Fruit fly (Drosophila melanogaster) whole organism, embryonic: ENCODE data around the gene CG2865.

Experiments
- B-H1 ChIP-seq: fragments of 200-800 bp; sonication (Bioruptor generic); IDR thresholded peaks from 3 replicates; pipeline ENCODE4 v1.3.6; 2022; ENCODE audit warnings: missing biosample characterization, missing genetic modification characterization
- CG10209 ChIP-seq: fragments of 200-800 bp; sonication (Bioruptor generic); optimal IDR thresholded peaks from 3 replicates; lab custom pipeline; 2017; ENCODE audit warnings: missing biosample characterization, mild to moderate bottlenecking, missing genetic modification characterization, missing genetic modification reagents
- CG1024 ChIP-seq: fragments of 200-800 bp; sonication (Bioruptor generic); IDR thresholded peaks from 2 replicates; pipeline ENCODE4 v1.3.6; 2022; ENCODE audit warnings: missing biosample characterization, missing genetic modification characterization
- CG11398 ChIP-seq: fragments of 200-800 bp; sonication (Bioruptor generic); optimal IDR thresholded peaks from 2 replicates; lab custom pipeline; 2016; ENCODE audit warnings: missing biosample characterization, missing genetic modification characterization
- CG13424 ChIP-seq: fragments of 200-800 bp; sonication (Bioruptor generic); optimal IDR thresholded peaks from 2 replicates; lab custom pipeline; 2019; ENCODE audit warnings: missing biosample characterization, mild to moderate bottlenecking, missing genetic modification characterization, moderate library complexity
- CG14050 ChIP-seq: fragments of 200-800 bp; sonication (Bioruptor generic); IDR thresholded peaks from 3 replicates; pipeline ENCODE4 v1.3.6; 2022; ENCODE audit warnings: missing biosample characterization, missing genetic modification characterization
- CG15514 ChIP-seq: fragments of 200-800 bp; sonication (Bioruptor generic); optimal IDR thresholded peaks from 3 replicates; lab custom pipeline; 2017; ENCODE audit warnings: missing biosample characterization, missing genetic modification characterization, mild to moderate bottlenecking, moderate library complexity, missing genetic modification reagents
- CG17912 ChIP-seq: fragments of 200-800 bp; sonication (Bioruptor generic); optimal IDR thresholded peaks from 2 replicates; lab custom pipeline; 2018; ENCODE audit warnings: missing biosample characterization, mild to moderate bottlenecking, missing genetic modification characterization
- CG18764 ChIP-seq: fragments of 200-800 bp; sonication (Bioruptor generic); optimal IDR thresholded peaks from 3 replicates; lab custom pipeline; 2016; ENCODE audit warnings: missing biosample characterization, missing genetic modification characterization
- CG2199 ChIP-seq: fragments of 200-800 bp; sonication (Bioruptor generic); IDR thresholded peaks from 3 replicates; pipeline ENCODE4 v1.3.6; 2022; ENCODE audit warnings: missing biosample characterization, missing genetic modification characterization
- CG2875 ChIP-seq: fragments of 200-800 bp; sonication (Bioruptor generic); optimal IDR thresholded peaks from 2 replicates; lab custom pipeline; 2017; ENCODE audit warnings: missing biosample characterization, mild to moderate bottlenecking, missing genetic modification characterization, missing genetic modification reagents
- CG31441 ChIP-seq: fragments of 200-800 bp; sonication (Bioruptor generic); IDR thresholded peaks from 2 replicates; pipeline ENCODE4 v1.3.6; 2022; ENCODE audit warnings: missing biosample characterization, missing genetic modification characterization
- CG4707 ChIP-seq: fragments of 200-800 bp; sonication (Bioruptor generic); optimal IDR thresholded peaks from 2 replicates; lab custom pipeline; 2018; ENCODE audit warnings: missing biosample characterization, mild to moderate bottlenecking, missing genetic modification characterization, moderate library complexity
- CG7271 ChIP-seq: fragments of 200-800 bp; sonication (Bioruptor generic); optimal IDR thresholded peaks from 2 replicates; lab custom pipeline; 2018; ENCODE audit warnings: missing biosample characterization, mild to moderate bottlenecking, missing genetic modification characterization, moderate library complexity
- CG7357 ChIP-seq: fragments of 200-800 bp; sonication (Bioruptor generic); IDR thresholded peaks from 3 replicates; pipeline ENCODE4 v1.3.6; 2022; ENCODE audit warnings: missing biosample characterization, missing genetic modification characterization
- CG7786 ChIP-seq: fragments of 200-800 bp; sonication (Bioruptor generic); optimal IDR thresholded peaks from 2 replicates; lab custom pipeline; 2016; ENCODE audit warnings: missing biosample characterization, missing genetic modification characterization
- CG8089 ChIP-seq: fragments of 200-800 bp; sonication (Bioruptor generic); optimal IDR thresholded peaks from 3 replicates; lab custom pipeline; 2016; ENCODE audit warnings: missing biosample characterization, missing genetic modification characterization
- CG8765 ChIP-seq: fragments of 200-800 bp; sonication (Bioruptor generic); IDR thresholded peaks from 2 replicates; pipeline ENCODE4 v1.3.6; 2022; ENCODE audit warnings: missing biosample characterization, missing genetic modification characterization
- CG8944 ChIP-seq: fragments of 200-800 bp; sonication (Bioruptor generic); optimal IDR thresholded peaks from 3 replicates; lab custom pipeline; 2016; ENCODE audit warnings: missing biosample characterization, missing genetic modification characterization
- CG9437 ChIP-seq: fragments of 200-800 bp; sonication (Bioruptor generic); optimal IDR thresholded peaks from 2 replicates; lab custom pipeline; 2018; ENCODE audit warnings: missing biosample characterization, mild to moderate bottlenecking, missing genetic modification characterization
- CG9609 ChIP-seq: fragments of 200-800 bp; sonication (Bioruptor generic); optimal IDR thresholded peaks from 3 replicates; lab custom pipeline; 2016; ENCODE audit warnings: missing biosample characterization, missing genetic modification characterization
- D ChIP-seq, 2 experiments: fragments of 200-800 bp in 1 of 2; fragments of >200 bp in 1 of 2; sonication (Bioruptor generic) in 1 of 2; optimal IDR thresholded peaks; 2 replicates in 1 of 2; 3 replicates in 1 of 2; lab custom pipeline; 2017; ENCODE audit warnings: mild to moderate bottlenecking in 1 of 2, missing biosample characterization in 1 of 2, missing genetic modification characterization in 1 of 2, missing genetic modification reagents in 1 of 2
- Deaf1 ChIP-seq: fragments of 200-800 bp; optimal IDR thresholded peaks from 3 replicates; lab custom pipeline; 2019; ENCODE audit warnings: missing biosample characterization, mild to moderate bottlenecking, missing genetic modification characterization, moderate library complexity
- Doc2 ChIP-seq: fragments of 200-800 bp; sonication (Bioruptor generic); IDR thresholded peaks from 2 replicates; pipeline ENCODE4 v1.3.6; 2022; ENCODE audit warnings: missing biosample characterization, missing genetic modification characterization
- Elba2 ChIP-seq: fragments of 200-800 bp; sonication (Bioruptor generic); optimal IDR thresholded peaks from 3 replicates; lab custom pipeline; 2016; ENCODE audit warnings: missing biosample characterization, missing genetic modification characterization
- Gug ChIP-seq: fragments of 200-800 bp; sonication (Bioruptor generic); IDR thresholded peaks from 4 replicates; pipeline ENCODE4 v1.3.6; 2022; ENCODE audit warnings: missing biosample characterization, missing genetic modification characterization
- HLHmδ ChIP-seq: fragments of 200-800 bp; sonication (Bioruptor generic); optimal IDR thresholded peaks from 2 replicates; lab custom pipeline; 2018; ENCODE audit warnings: missing biosample characterization, mild to moderate bottlenecking, missing genetic modification characterization, moderate library complexity
- HmgZ ChIP-seq: fragments of 200-800 bp; sonication (Bioruptor generic); optimal IDR thresholded peaks from 2 replicates; lab custom pipeline; 2018; ENCODE audit warnings: missing biosample characterization, mild to moderate bottlenecking, missing genetic modification characterization
- Hr3 ChIP-seq: fragments of 200-800 bp; sonication (Bioruptor generic); optimal IDR thresholded peaks from 3 replicates; lab custom pipeline; 2016; ENCODE audit warnings: missing biosample characterization, missing genetic modification characterization
- Optix ChIP-seq: fragments of 200-800 bp; sonication (Bioruptor generic); IDR thresholded peaks from 3 replicates; pipeline ENCODE4 v1.3.6; 2022; ENCODE audit warnings: missing biosample characterization, missing genetic modification characterization
- Side ChIP-seq: fragments of 200-800 bp; sonication (Bioruptor generic); optimal IDR thresholded peaks from 2 replicates; lab custom pipeline; 2016; ENCODE audit warnings: missing biosample characterization, missing genetic modification characterization
- ase ChIP-seq: fragments of 200-800 bp; sonication (Bioruptor generic); IDR thresholded peaks from 3 replicates; pipeline ENCODE4 v1.3.6; 2022; ENCODE audit warnings: missing biosample characterization, missing genetic modification characterization
- ato ChIP-seq: fragments of 200-800 bp; sonication (Bioruptor generic); IDR thresholded peaks from 2 replicates; pipeline ENCODE4 v1.3.6; 2022; ENCODE audit warnings: missing biosample characterization, missing genetic modification characterization; ENCODE audit not compliant: partially characterized antibody
- az2 ChIP-seq: fragments of 200-800 bp; sonication (Bioruptor generic); optimal IDR thresholded peaks from 3 replicates; lab custom pipeline; 2016; ENCODE audit warnings: missing biosample characterization, missing genetic modification characterization
- bbx ChIP-seq: fragments of 200-800 bp; sonication (Bioruptor generic); IDR thresholded peaks from 2 replicates; pipeline ENCODE4 v1.3.6; 2022; ENCODE audit warnings: missing biosample characterization, missing genetic modification characterization; ENCODE audit not compliant: partially characterized antibody
- dimm ChIP-seq: fragments of 200-800 bp; sonication (Bioruptor generic); IDR thresholded peaks from 2 replicates; pipeline ENCODE4 v1.3.6; 2022; ENCODE audit warnings: missing biosample characterization, missing genetic modification characterization
- gcm2 ChIP-seq: fragments of 200-800 bp; sonication (Bioruptor generic); optimal IDR thresholded peaks from 2 replicates; lab custom pipeline; 2016; ENCODE audit warnings: missing biosample characterization, missing genetic modification characterization
- hb ChIP-seq: fragments of 200-800 bp; sonication (Bioruptor generic); IDR thresholded peaks from 3 replicates; pipeline ENCODE4 v1.3.6; 2022; ENCODE audit warnings: missing biosample characterization, missing genetic modification characterization; ENCODE audit not compliant: partially characterized antibody
- jumu ChIP-seq: fragments of 200-800 bp; sonication (Bioruptor generic); optimal IDR thresholded peaks from 3 replicates; lab custom pipeline; 2016; ENCODE audit warnings: missing biosample characterization, missing genetic modification characterization
- knrl ChIP-seq: fragments of 200-800 bp; sonication (Bioruptor generic); IDR thresholded peaks from 3 replicates; pipeline ENCODE4 v1.3.6; 2022; ENCODE audit warnings: missing biosample characterization, missing genetic modification characterization; ENCODE audit not compliant: partially characterized antibody
- maf-S ChIP-seq: fragments of 200-800 bp; sonication (Bioruptor generic); optimal IDR thresholded peaks from 2 replicates; lab custom pipeline; 2016; ENCODE audit warnings: missing biosample characterization, missing genetic modification characterization
- pb ChIP-seq: fragments of 200-800 bp; sonication (Bioruptor generic); optimal IDR thresholded peaks from 3 replicates; lab custom pipeline; 2016; ENCODE audit warnings: missing biosample characterization, missing genetic modification characterization
- pfk ChIP-seq: fragments of 200-800 bp; sonication (Bioruptor generic); optimal IDR thresholded peaks from 2 replicates; lab custom pipeline; 2018; ENCODE audit warnings: missing biosample characterization, mild to moderate bottlenecking, missing genetic modification characterization, moderate library complexity
- run ChIP-seq: fragments of 200-800 bp; sonication (Bioruptor generic); optimal IDR thresholded peaks from 3 replicates; lab custom pipeline; 2018; ENCODE audit warnings: missing biosample characterization, mild to moderate bottlenecking, missing genetic modification characterization
- salm ChIP-seq: fragments of 200-800 bp; sonication (Bioruptor generic); optimal IDR thresholded peaks from 2 replicates; lab custom pipeline; 2018; ENCODE audit warnings: missing biosample characterization, mild to moderate bottlenecking, missing genetic modification characterization
- slou ChIP-seq: fragments of 200-800 bp; sonication (Bioruptor generic); optimal IDR thresholded peaks from 3 replicates; lab custom pipeline; 2016; ENCODE audit warnings: missing biosample characterization, missing genetic modification characterization
- stc ChIP-seq: fragments of 200-800 bp; sonication (Bioruptor generic); IDR thresholded peaks from 2 replicates; pipeline ENCODE4 v1.3.6; 2022; ENCODE audit warnings: missing biosample characterization, missing genetic modification characterization
- stwl ChIP-seq: fragments of 200-800 bp; sonication (Bioruptor generic); optimal IDR thresholded peaks from 3 replicates; lab custom pipeline; 2018; ENCODE audit warnings: missing biosample characterization, mild to moderate bottlenecking, missing genetic modification characterization, moderate library complexity
- tgo ChIP-seq: fragments of 200-800 bp; sonication (Bioruptor generic); IDR thresholded peaks from 3 replicates; pipeline ENCODE4 v1.3.6; 2022; ENCODE audit warnings: missing biosample characterization, missing genetic modification characterization
- tup ChIP-seq: fragments of 200-800 bp; sonication (Bioruptor generic); optimal IDR thresholded peaks from 2 replicates; lab custom pipeline; 2016; ENCODE audit warnings: missing biosample characterization, mild to moderate bottlenecking, missing genetic modification characterization, moderate library complexity
- yki ChIP-seq: fragments of >200 bp; optimal IDR thresholded peaks from 3 replicates; lab custom pipeline; 2018

The CG2865 gene

DNA sequence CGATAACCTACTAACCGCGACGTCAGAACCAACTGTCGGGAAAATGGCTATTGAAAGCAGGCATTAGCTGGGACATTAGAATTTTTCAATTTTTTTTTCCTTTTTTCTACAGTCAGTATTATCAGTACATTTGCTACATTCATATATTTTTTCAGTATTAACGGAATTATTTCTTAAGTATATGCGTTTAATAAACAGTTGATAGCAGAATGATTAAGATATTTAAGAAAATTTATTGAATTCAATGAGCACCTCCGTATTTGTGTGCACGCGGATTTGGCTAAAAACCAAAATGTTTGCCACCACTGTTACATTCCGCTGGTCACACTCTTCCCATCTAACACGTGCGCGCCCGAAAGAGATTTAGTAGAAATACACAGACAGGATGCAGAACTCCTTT, 30.7 kb downstream of the CG2865 start, which contains the start of the genes temp and CG3071 (continued):
- TF ChIP-seq Gug (GFP tag; lab: Robert Waterston, UW) (peak; percentile 54; the same call in 2 of the 4 replicates), CG7357 (GFP tag; lab: Robert Waterston, UW) (peak; percentile 25; the same call in 1 of the 3 replicates), CG13424 (tag; lab: Kevin White, UChicago) (peak; percentile 75), maf-S (peak; percentile 70), tup (GFP tag; lab: Kevin White, UChicago) (no peak), CG18764 (GFP tag; lab: Kevin White, UChicago) (no peak), CG31441 (GFP tag; lab: Robert Waterston, UW) (no peak; the same call in 1 of the 2 replicates), jumu (GFP tag; lab: Kevin White, UChicago) (peak; percentile 49), CG1024 (GFP tag; lab: Robert Waterston, UW) (no peak), Deaf1 (tag; lab: Kevin White, UChicago) (peak; percentile 30), salm (tag; lab: Kevin White, UChicago) (no peak), HmgZ (tag; lab: Kevin White, UChicago) (peak; percentile 61), yki (lab: Kevin White, UChicago) (no peak), ase (GFP tag; lab: Robert Waterston, UW) (no peak), gcm2 (no peak), CG11398 (GFP tag; lab: Kevin White, UChicago) (no peak), CG17912 (GFP tag; lab: Kevin White, UChicago) (no peak), Side (GFP tag; lab: Kevin White, UChicago) (peak; percentile 49), stwl (peak; percentile 14), knrl (GFP tag; lab: Robert Waterston, UW) (peak; percentile 30; the same call in 1 of the 3 replicates), bbx (GFP tag; lab: Robert Waterston, UW) (no peak), hb (GFP tag; lab: Robert Waterston, UW) (no peak), pfk (GFP tag; lab: Kevin White, UChicago) (no peak), CG8089 (peak; percentile 7), CG7786 (GFP tag; lab: Kevin White, UChicago) (peak; percentile 48), Elba2 (GFP tag; lab: Kevin White, UChicago) (peak; percentile 48), slou (GFP tag; lab: Kevin White, UChicago) (peak; percentile 48), HLHmδ (GFP tag; lab: Kevin White, UChicago) (no peak), Hr3 (GFP tag; lab: Kevin White, UChicago) (peak; percentile 72), ato (GFP tag; lab: Robert Waterston, UW) (no peak), dimm (GFP tag; lab: Robert Waterston, UW) (no peak), CG2875 (no peak), Optix (no peak), CG2199 (no peak), CG4707 (no peak), B-H1 (GFP tag; lab: Robert Waterston, UW) (no peak), CG10209 (GFP tag; lab: Kevin White, UChicago) (peak; percentile 42), stc (GFP tag; lab: Robert Waterston, UW) (no peak), CG14050 (GFP tag; lab: Robert Waterston, UW) (no peak), CG9609 (GFP tag; lab: Kevin White, UChicago) (peak; percentile 58), CG7271 (no peak), tgo (peak; percentile 54; the same call in 2 of the 3 replicates), Doc2 (GFP tag; lab: Robert Waterston, UW) (no peak), CG8944 (GFP tag; lab: Kevin White, UChicago) (peak; percentile 50), run (no peak), az2 (GFP tag; lab: Kevin White, UChicago) (peak; percentile 66), CG8765 (no peak), CG9437 (GFP tag; lab: Kevin White, UChicago) (peak; percentile 67), D (optimal IDR thresholded peaks at IDR 0.05; lab: Kevin White, UChicago) (no peak), D (GFP tag; optimal IDR thresholded peaks at IDR 0.05; lab: Kevin White, UChicago) (peak; percentile 23), CG15514 (GFP tag; lab: Kevin White, UChicago) (peak; percentile 68), pb (no peak)
